Worm (Caenorhabditis elegans): ENCODE results near the gene ins-32.

- TF ChIP-seq unc-62 (GFP tag; optimal IDR thresholded peaks at IDR 0.05): no peak
- no peak for TF ChIP-seq unc-39 (tag; optimal IDR thresholded peaks at IDR 0.05)
- no peak for TF ChIP-seq nhr-23 (tag; optimal IDR thresholded peaks at IDR 0.05)
- no peak for TF ChIP-seq egl-27 (tag; optimal IDR thresholded peaks at IDR 0.05)
- no peak for TF ChIP-seq fos-1 (tag; optimal IDR thresholded peaks at IDR 0.05)
- TF ChIP-seq mdl-1 (tag; optimal IDR thresholded peaks at IDR 0.05): no peak
- no peak for TF ChIP-seq elt-3 (tag; optimal IDR thresholded peaks at IDR 0.05)
- no peak for TF ChIP-seq ztf-4 (tag; optimal IDR thresholded peaks at IDR 0.05)
- no peak for TF ChIP-seq ZK546.5 (tag; optimal IDR thresholded peaks at IDR 0.05)
- TF ChIP-seq snpc-4 (tag; optimal IDR thresholded peaks at IDR 0.05): no peak
- TF ChIP-seq alr-1 (tag; optimal IDR thresholded peaks at IDR 0.05): no peak
These were observed 31.5 kb downstream of the ins-32 start for ce11 chrII:3771640-3772039.
